Fruit fly (Drosophila melanogaster): ENCODE measurements around the gene CG11403.

The CG11403 gene

DNA sequence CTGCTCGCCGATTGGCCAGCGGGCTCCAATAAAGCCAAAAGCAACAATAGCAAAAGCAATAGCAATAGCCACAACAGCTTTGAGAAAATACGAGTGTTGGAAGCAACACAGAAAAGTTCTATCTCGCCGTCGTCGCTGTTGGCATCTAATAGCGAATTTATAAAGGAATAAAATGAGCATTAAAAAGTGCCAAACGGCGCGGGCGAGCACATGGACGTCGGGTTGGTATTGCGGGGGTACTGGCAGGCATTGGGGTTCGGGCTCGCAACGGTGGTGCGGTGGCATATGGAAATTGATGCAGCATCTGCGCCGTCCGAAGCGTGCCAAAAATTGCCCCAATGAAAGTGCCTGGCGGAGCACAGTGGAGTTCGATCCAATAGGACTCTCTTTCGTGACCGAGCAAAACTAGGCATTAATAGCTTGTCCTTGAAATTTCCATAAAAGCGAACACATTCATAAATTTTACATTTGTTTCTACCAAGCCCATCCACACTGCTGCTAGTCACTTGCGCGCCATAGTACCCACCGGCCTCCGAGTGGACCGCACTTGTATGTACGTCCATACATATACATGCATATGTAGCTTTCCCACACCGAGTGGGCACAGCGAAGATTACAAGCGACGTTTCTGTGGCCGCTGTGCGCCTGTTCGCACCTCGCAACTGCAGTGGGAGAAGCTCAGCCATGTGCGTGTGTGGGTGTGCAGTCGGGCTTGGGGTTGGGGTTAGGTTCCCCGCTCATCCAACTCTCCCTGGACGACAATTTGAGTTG is 37.3 kb upstream of the CG11403 start (continued):
- peak; percentile 89 for TF ChIP-seq CrebB (tag; optimal IDR thresholded peaks at IDR 0.05)
- peak; percentile 21 for TF ChIP-seq MESR4 (GFP tag; optimal IDR thresholded peaks at IDR 0.05)
- peak; percentile 95 for TF ChIP-seq Fer1 (GFP tag; optimal IDR thresholded peaks at IDR 0.05)
- TF ChIP-seq CG10147 (GFP tag; optimal IDR thresholded peaks at IDR 0.05), result peak; percentile 86
- no peak for TF ChIP-seq sna (GFP tag; IDR thresholded peaks at IDR 0.05; ENCODE audit: partially characterized antibody)
- TF ChIP-seq CG3281 (GFP tag; optimal IDR thresholded peaks at IDR 0.05), result peak; percentile 93
- peak; percentile 89 for TF ChIP-seq CG3847 (GFP tag; IDR thresholded peaks at IDR 0.05)
- TF ChIP-seq Mrtf (GFP tag; IDR thresholded peaks at IDR 0.05), result peak; percentile 91
- TF ChIP-seq Meics (GFP tag; optimal IDR thresholded peaks at IDR 0.05), result peak; percentile 95
- TF ChIP-seq Max (GFP tag; optimal IDR thresholded peaks at IDR 0.05), result peak; percentile 78
- peak; percentile 88 for TF ChIP-seq gcm2 (GFP tag; optimal IDR thresholded peaks at IDR 0.05)
- peak; percentile 86 for TF ChIP-seq Mad (GFP tag; optimal IDR thresholded peaks at IDR 0.05)
- TF ChIP-seq B-H1 (GFP tag; IDR thresholded peaks at IDR 0.05), result peak; percentile 92
- TF ChIP-seq ase (GFP tag; IDR thresholded peaks at IDR 0.05), result peak; percentile 90
- TF ChIP-seq CG13775 (GFP tag; optimal IDR thresholded peaks at IDR 0.05), result peak; percentile 85
- peak; percentile 75 for TF ChIP-seq CG8388 (GFP tag; optimal IDR thresholded peaks at IDR 0.05)
- no peak for TF ChIP-seq CG6791 (GFP tag; IDR thresholded peaks at IDR 0.05; ENCODE audit: partially characterized antibody)
- TF ChIP-seq Ets97D (GFP tag; optimal IDR thresholded peaks at IDR 0.05), result peak; percentile 56
- TF ChIP-seq CG15696 (tag; optimal IDR thresholded peaks at IDR 0.05), result peak; percentile 24
- peak; percentile 61 for TF ChIP-seq lbe (GFP tag; optimal IDR thresholded peaks at IDR 0.05)
- TF ChIP-seq CG4730 (GFP tag; IDR thresholded peaks at IDR 0.05), result peak; percentile 87
- peak; percentile 88 for TF ChIP-seq CG10654 (GFP tag; optimal IDR thresholded peaks at IDR 0.05)
- TF ChIP-seq eyg (GFP tag; optimal IDR thresholded peaks at IDR 0.05), result peak; percentile 92
- 0 out of 2 replicates have a peak, but pooled peaks have one; percentile 37 for TF ChIP-seq CG13287 (GFP tag; IDR thresholded peaks at IDR 0.05; ENCODE audit: partially characterized antibody)
- no peak for TF ChIP-seq h (optimal IDR thresholded peaks at IDR 0.05)
- TF ChIP-seq pzg (GFP tag; optimal IDR thresholded peaks at IDR 0.05), result peak; percentile 19
- TF ChIP-seq NFAT (GFP tag; IDR thresholded peaks at IDR 0.05), result peak; percentile 85
- TF ChIP-seq Bteb2 (GFP tag; optimal IDR thresholded peaks at IDR 0.05), result peak; percentile 87
- peak; percentile 93 for TF ChIP-seq CG9609 (GFP tag; optimal IDR thresholded peaks at IDR 0.05)
- no peak for TF ChIP-seq stwl (tag; optimal IDR thresholded peaks at IDR 0.05)
- no peak for TF ChIP-seq yki (optimal IDR thresholded peaks at IDR 0.05)
- peak; percentile 64 for TF ChIP-seq CG17802 (tag; optimal IDR thresholded peaks at IDR 0.05)
- TF ChIP-seq CG8765 (GFP tag; IDR thresholded peaks at IDR 0.05), result peak; percentile 68; the same call in 1 of the 2 replicates
- peak; percentile 83 for TF ChIP-seq Oaz (GFP tag; IDR thresholded peaks at IDR 0.05)
- peak; percentile 45 for TF ChIP-seq mirr (GFP tag; optimal IDR thresholded peaks at IDR 0.05)
- peak; percentile 44; the same call in 1 of the 2 replicates for TF ChIP-seq crol (GFP tag; IDR thresholded peaks at IDR 0.05)
- TF ChIP-seq her (GFP tag; optimal IDR thresholded peaks at IDR 0.05), result peak; percentile 94
- peak; percentile 94 for TF ChIP-seq caup (GFP tag; optimal IDR thresholded peaks at IDR 0.05; ENCODE audit: severe bottlenecking)
- TF ChIP-seq TFAM (GFP tag; optimal IDR thresholded peaks at IDR 0.05), result peak; percentile 35
- TF ChIP-seq chm (GFP tag; IDR thresholded peaks at IDR 0.05), result peak; percentile 91
- no peak for TF ChIP-seq CG34224 (GFP tag; IDR thresholded peaks at IDR 0.05; ENCODE audit: partially characterized antibody)
- peak; percentile 50 for TF ChIP-seq ash1 (GFP tag; optimal IDR thresholded peaks at IDR 0.05)
- TF ChIP-seq CG10209 (GFP tag; optimal IDR thresholded peaks at IDR 0.05), result peak; percentile 88
- TF ChIP-seq vvl (GFP tag; IDR thresholded peaks at IDR 0.05), result peak; percentile 96
- TF ChIP-seq Xbp1 (GFP tag; optimal IDR thresholded peaks at IDR 0.05), result peak; percentile 90
- TF ChIP-seq gro (GFP tag; optimal IDR thresholded peaks at IDR 0.05), result peak; percentile 84
- peak; percentile 96 for TF ChIP-seq CG12071 (GFP tag; optimal IDR thresholded peaks at IDR 0.05)
- TF ChIP-seq CG2202 (tag; optimal IDR thresholded peaks at IDR 0.05), result peak; percentile 22
- TF ChIP-seq Rfx (GFP tag; IDR thresholded peaks at IDR 0.05), result peak; percentile 96
